Fruit fly (Drosophila melanogaster) whole organism, embryonic: ENCODE data around the gene CG33489.

Experiments
- CG10979 ChIP-seq: fragments of 200-800 bp; sonication (Bioruptor generic); optimal IDR thresholded peaks from 2 replicates; lab custom pipeline; 2018; ENCODE audit warnings: missing biosample characterization, mild to moderate bottlenecking, missing genetic modification characterization, moderate library complexity
- CG1233 ChIP-seq: fragments of 200-800 bp; sonication (Bioruptor generic); optimal IDR thresholded peaks from 4 replicates; lab custom pipeline; 2018; ENCODE audit warnings: missing biosample characterization, mild to moderate bottlenecking, missing genetic modification characterization
- CG8290 ChIP-seq, 3 experiments: fragments of 200-800 bp; sonication (Bioruptor generic); optimal IDR thresholded peaks; 2 replicates each; lab custom pipeline; 2016 to 2019; ENCODE audit warnings: missing biosample characterization in 3 of 3, missing genetic modification characterization in 3 of 3, mild to moderate bottlenecking in 2 of 3, moderate library complexity in 1 of 3
- Dll ChIP-seq: fragments of 200-800 bp; sonication (Bioruptor generic); IDR thresholded peaks from 4 replicates; pipeline ENCODE4 v1.3.6; 2022; ENCODE audit warnings: missing biosample characterization, missing genetic modification characterization; ENCODE audit not compliant: partially characterized antibody
- maf-S ChIP-seq: fragments of 200-800 bp; sonication (Bioruptor generic); optimal IDR thresholded peaks from 2 replicates; lab custom pipeline; 2016; ENCODE audit warnings: missing biosample characterization, missing genetic modification characterization

- no peak for TF ChIP-seq CG8290 (GFP tag; optimal IDR thresholded peaks at IDR 0.05; lab: Kevin White, UChicago)
- peak in 1 of 2 experiments; percentile 66 for TF ChIP-seq CG8290 (tag; optimal IDR thresholded peaks at IDR 0.05; lab: Kevin White, UChicago)
- TF ChIP-seq Dll (GFP tag; lab: Robert Waterston, UW), result no peak
- TF ChIP-seq CG10979 (tag; lab: Kevin White, UChicago), result peak; percentile 90
- TF ChIP-seq maf-S (GFP tag; lab: Kevin White, UChicago), result peak; percentile 39
- TF ChIP-seq CG1233 (GFP tag; lab: Kevin White, UChicago), result peak; percentile 68
These were observed 21.0 kb downstream of the CG33489 start for dm6 chr3L:11555662-11556460.
